Worm (Caenorhabditis elegans) whole organism, young adult: ENCODE data around the gene pas-2.

ENCODE experiments used
- ekl-4 ChIP-seq: fragments of 200-800 bp; sonication (Bioruptor generic); IDR thresholded peaks from 2 replicates; pipeline ENCODE4 v1.3.6; 2022; ENCODE audit warnings: missing genetic modification reagents, missing genetic modification characterization, missing compliant biosample characterization
- pha-4 ChIP-seq: fragments of 150-350 bp; sonication (generic microtip); optimal IDR thresholded peaks from 2 replicates; lab custom pipeline; 2014; ENCODE audit warnings: missing biosample characterization, missing genetic modification reagents, missing genetic modification characterization
- unc-62 ChIP-seq: fragments of 150-350 bp; optimal IDR thresholded peaks from 2 replicates; lab custom pipeline; 2014; ENCODE audit warnings: missing biosample characterization, missing genetic modification reagents, missing genetic modification characterization

DNA sequence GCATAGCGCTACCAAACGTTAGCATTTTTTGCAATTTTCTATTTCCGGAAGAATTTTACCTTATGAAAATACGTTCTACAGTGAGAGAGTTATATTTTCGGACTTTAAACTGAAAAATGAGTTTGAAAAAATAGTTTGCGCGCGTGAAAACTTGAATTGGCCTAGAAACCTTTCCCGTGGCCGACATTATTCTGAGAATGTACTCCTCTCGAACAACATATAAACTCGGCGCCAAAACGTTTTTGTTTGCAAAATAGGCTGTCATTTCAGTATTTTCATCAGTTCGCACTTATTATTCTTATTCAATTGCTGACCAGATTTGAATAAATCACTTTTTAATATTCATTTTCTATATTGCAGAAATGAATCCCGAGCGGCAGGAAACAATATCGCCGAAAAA is 33.4 kb upstream of the pas-2 start, which contains the start of the genes mre-11 and wdr-5.3:
- no peak for TF ChIP-seq unc-62 (GFP tag; lab: Kevin White, UChicago)
- TF ChIP-seq pha-4 = no peak
- peak; percentile 46; the same call in 1 of the 2 replicates for TF ChIP-seq ekl-4 (GFP tag; lab: Robert Waterston, UW)
